Fruit fly (Drosophila melanogaster) whole organism, adult: Measurements from ENCODE around the gene Usp10.

ENCODE experiments used
- CG11617 ChIP-seq: fragments of 200-800 bp; sonication (Bioruptor generic); optimal IDR thresholded peaks from 2 replicates; lab custom pipeline; 2017; ENCODE audit warnings: mild to moderate bottlenecking, missing biosample characterization, missing genetic modification reagents, missing genetic modification characterization
- CG12768 ChIP-seq: fragments of 200-800 bp; sonication (Bioruptor generic); optimal IDR thresholded peaks from 2 replicates; lab custom pipeline; 2017; ENCODE audit warnings: missing biosample characterization, missing genetic modification characterization, mild to moderate bottlenecking, moderate library complexity, missing genetic modification reagents
- CG33017 ChIP-seq: fragments of 200-800 bp; sonication (Bioruptor generic); optimal IDR thresholded peaks from 2 replicates; lab custom pipeline; 2018; ENCODE audit warnings: missing biosample characterization, mild to moderate bottlenecking, missing genetic modification characterization, moderate library complexity
- CG7101 ChIP-seq: fragments of 200-800 bp; sonication (Bioruptor generic); optimal IDR thresholded peaks from 2 replicates; lab custom pipeline; 2018; ENCODE audit warnings: missing biosample characterization, mild to moderate bottlenecking, missing genetic modification characterization, moderate library complexity
- Clk ChIP-seq: fragments of 200-800 bp; sonication (Bioruptor generic); optimal IDR thresholded peaks from 2 replicates; lab custom pipeline; 2017; ENCODE audit warnings: missing biosample characterization, missing genetic modification characterization
- Mnt ChIP-seq: fragments of 200-800 bp; sonication (Bioruptor generic); optimal IDR thresholded peaks from 2 replicates; lab custom pipeline; 2016; ENCODE audit warnings: missing biosample characterization, mild to moderate bottlenecking, missing genetic modification characterization
- bab1 ChIP-seq: fragments of 200-800 bp; sonication (Bioruptor generic); optimal IDR thresholded peaks from 3 replicates; lab custom pipeline; 2019; ENCODE audit warnings: missing biosample characterization, mild to moderate bottlenecking, missing genetic modification characterization, moderate library complexity
- cic ChIP-seq: fragments of 200-800 bp; sonication (Bioruptor generic); optimal IDR thresholded peaks from 2 replicates; lab custom pipeline; 2017; ENCODE audit warnings: missing biosample characterization, mild to moderate bottlenecking, missing genetic modification characterization, moderate library complexity
- kay ChIP-seq: fragments of 200-800 bp; sonication (Bioruptor generic); peaks from one replicate; lab custom pipeline; 2016; ENCODE audit warnings: missing biosample characterization, missing genetic modification characterization, borderline replicate concordance
- pad ChIP-seq: fragments of 200-800 bp; sonication (Bioruptor generic); optimal IDR thresholded peaks from 3 replicates; lab custom pipeline; 2017; ENCODE audit warnings: missing biosample characterization, missing genetic modification characterization, mild to moderate bottlenecking, moderate library complexity, missing genetic modification reagents
- toe ChIP-seq: fragments of 200-800 bp; sonication (Bioruptor generic); optimal IDR thresholded peaks from 2 replicates; lab custom pipeline; 2016; ENCODE audit warnings: missing biosample characterization, missing genetic modification characterization

- TF ChIP-seq CG12768 (no peak), kay (no peak), bab1 (no peak), toe (GFP tag; lab: Kevin White, UChicago) (no peak), pad (GFP tag; lab: Kevin White, UChicago) (no peak), CG7101 (no peak), CG11617 (GFP tag; lab: Kevin White, UChicago) (no peak), CG33017 (tag; lab: Kevin White, UChicago) (no peak), Clk (GFP tag; lab: Kevin White, UChicago) (no peak), cic (GFP tag; lab: Kevin White, UChicago) (no peak), Mnt (GFP tag; lab: Kevin White, UChicago) (no peak)
Observed at dm6 chr3L:868800-869199, 2.9 kb upstream of the Usp10 start.
